Fruit fly (Drosophila melanogaster) whole organism: Measurements from ENCODE around the gene CG15570.

Source experiments
- CG8478 ChIP-seq: fragments of >200 bp; optimal IDR thresholded peaks from 2 replicates; lab custom pipeline; 2018; ENCODE audit warnings: inconsistent platforms
- Dll ChIP-seq: fragments of >200 bp; optimal IDR thresholded peaks from 2 replicates; lab custom pipeline; 2017
- EcR ChIP-seq, 2 experiments: fragments of >200 bp; optimal IDR thresholded peaks; 2 replicates each; lab custom pipeline; 2017; ENCODE audit warnings: missing biosample characterization in 2 of 2, missing genetic modification characterization in 2 of 2, missing genetic modification reagents in 2 of 2
- pan ChIP-seq: fragments of >200 bp; optimal IDR thresholded peaks from 2 replicates; lab custom pipeline; 2017
- psq ChIP-seq: fragments of >200 bp; optimal IDR thresholded peaks from 2 replicates; lab custom pipeline; 2017
- usp ChIP-seq: fragments of >200 bp; optimal IDR thresholded peaks from 2 replicates; lab custom pipeline; 2017; ENCODE audit warnings: missing biosample characterization, missing genetic modification characterization, mixed read lengths

Gene CG15570

DNA sequence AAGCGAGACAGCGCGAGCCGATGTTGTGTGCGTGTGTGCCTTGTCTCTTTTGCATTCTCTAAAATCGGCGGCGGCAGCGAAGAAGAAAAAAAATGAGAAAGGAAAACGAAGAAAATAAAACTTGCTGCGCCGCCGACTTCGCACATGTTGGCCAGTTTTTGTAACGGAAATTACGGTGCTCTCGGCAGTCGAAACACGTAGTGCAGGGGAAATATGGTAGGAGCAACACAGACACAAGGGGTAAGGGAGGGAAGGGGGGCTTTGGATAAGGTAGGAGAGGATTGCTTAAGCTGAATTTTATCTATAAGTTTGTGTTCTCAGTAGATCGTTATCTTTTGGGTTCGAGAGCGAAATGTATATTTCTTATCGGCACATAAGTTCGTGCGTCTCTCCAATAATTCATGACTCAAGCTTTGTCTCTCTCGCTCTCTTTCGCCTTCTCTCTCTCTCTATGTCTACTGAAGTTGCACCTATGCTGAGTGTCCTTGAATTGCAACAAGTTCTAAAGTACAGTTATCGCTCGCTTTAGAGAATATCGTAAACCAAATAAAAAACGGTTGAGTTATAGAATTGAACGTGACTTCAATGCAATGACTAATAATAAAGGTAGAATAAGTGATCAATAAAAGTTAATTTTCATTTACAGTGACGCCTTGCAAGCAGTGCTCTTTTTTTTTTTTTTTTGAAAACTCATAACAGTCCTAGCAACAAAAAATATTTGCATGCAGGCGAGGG lies 14.1 kb upstream of the CG15570 start:
- TF ChIP-seq CG8478 (lab: Kevin White, UChicago): no peak
- no peak for TF ChIP-seq usp (GFP tag; lab: Kevin White, UChicago)
- no peak for TF ChIP-seq psq (lab: Kevin White, UChicago)
- TF ChIP-seq EcR (GFP tag; optimal IDR thresholded peaks at IDR 0.05; lab: Kevin White, UChicago): no peak
- no peak for TF ChIP-seq pan
- TF ChIP-seq Dll (lab: Kevin White, UChicago): no peak

DNA sequence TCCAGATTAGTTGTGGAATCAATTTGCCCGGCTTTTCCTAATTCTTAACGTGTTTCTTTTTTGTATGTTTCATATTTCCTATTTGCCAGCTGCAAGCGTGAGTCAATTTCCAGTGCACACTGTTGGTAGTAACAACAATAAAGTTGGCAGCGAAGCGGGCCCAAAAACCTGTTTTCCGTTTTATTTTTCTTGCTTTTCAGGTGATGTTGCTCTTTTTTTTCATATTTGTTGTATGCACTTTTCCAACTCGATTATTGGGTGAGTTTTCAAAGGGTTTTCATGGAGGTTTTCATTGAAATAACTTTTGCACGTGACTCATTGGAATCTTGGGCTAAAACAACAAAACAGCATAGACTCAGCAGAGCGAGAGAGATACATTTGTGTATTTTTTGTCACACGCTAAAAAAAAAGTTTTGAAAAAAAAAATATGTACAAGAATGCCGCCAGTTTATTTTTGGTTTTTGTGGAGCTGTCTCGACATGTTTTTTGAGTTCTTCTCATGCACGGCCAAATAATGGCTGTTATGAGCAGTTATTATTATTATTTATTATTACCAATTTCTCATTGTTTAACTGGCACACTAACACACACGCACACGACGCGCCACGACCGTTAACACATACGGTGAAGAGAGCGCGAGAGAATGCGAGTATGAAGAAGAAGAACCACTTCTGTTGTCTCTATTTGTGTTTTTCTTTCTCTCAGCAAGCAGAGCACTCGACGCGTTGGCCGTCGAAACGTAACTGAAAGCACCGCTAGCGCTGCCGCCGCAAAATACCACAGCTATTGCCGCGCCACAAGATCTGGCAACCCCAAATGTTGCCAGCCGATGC lies 12.4 kb upstream of the CG15570 start, which contains the start of gene Fas2:
Gene Fas2, minus strand, starts transcription at position 748 of the 833 bp plus-strand sequence.
- TF ChIP-seq usp (GFP tag; lab: Kevin White, UChicago) (no peak), CG8478 (lab: Kevin White, UChicago) (no peak), Dll (lab: Kevin White, UChicago) (no peak), psq (lab: Kevin White, UChicago) (no peak), EcR (GFP tag; optimal IDR thresholded peaks at IDR 0.05; lab: Kevin White, UChicago) (no peak), pan (no peak)

DNA sequence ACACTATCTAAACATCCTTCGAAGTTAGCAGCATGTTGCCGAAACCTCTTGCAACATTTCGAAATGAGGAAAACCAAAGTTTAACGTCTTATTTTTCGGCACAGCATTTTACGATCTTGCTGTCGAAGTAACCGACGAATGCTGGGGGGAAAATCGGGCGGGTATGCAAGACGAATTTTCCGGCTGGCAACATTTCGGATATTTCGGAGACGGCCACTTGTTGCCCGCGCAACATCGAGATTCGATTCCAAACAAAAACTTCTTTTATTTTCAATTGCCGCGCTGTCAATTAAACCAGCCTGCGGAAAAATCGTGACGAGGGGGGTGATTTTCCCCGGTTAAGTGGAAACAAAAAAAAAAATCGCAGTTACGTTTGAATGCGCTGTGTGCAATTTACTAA lies 11.2 kb upstream of the CG15570 start:
- no peak for TF ChIP-seq EcR (GFP tag; optimal IDR thresholded peaks at IDR 0.05; lab: Kevin White, UChicago)
- TF ChIP-seq pan: no peak
- TF ChIP-seq psq (lab: Kevin White, UChicago): no peak
- TF ChIP-seq Dll (lab: Kevin White, UChicago): no peak
- no peak for TF ChIP-seq usp (GFP tag; lab: Kevin White, UChicago)
- TF ChIP-seq CG8478 (lab: Kevin White, UChicago): no peak

DNA sequence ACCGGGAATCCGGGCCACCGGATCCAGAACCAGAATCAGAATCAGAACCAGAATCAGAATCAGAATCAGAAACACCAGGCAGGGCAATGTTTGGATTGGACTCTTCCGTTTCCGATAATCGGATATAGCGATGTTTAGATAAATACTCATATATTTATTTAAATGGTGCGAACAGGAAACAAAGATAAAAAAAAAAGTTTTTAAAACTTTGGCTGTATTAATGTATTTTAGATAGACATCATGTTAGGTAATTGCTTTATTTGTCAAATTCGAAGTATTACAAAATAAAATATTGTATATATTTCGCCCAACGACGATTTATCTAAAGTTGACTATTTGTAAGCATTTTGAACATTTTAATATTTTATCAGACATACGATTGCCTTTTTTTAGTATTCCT lies 5.2 kb upstream of the CG15570 start, which contains the start of gene CG43288:
Gene CG43288, plus strand, starts transcription at position 301 of the 400 bp plus-strand sequence.
- no peak for TF ChIP-seq CG8478 (lab: Kevin White, UChicago)
- TF ChIP-seq pan: no peak
- TF ChIP-seq psq (lab: Kevin White, UChicago): no peak
- no peak for TF ChIP-seq Dll (lab: Kevin White, UChicago)
- TF ChIP-seq usp (GFP tag; lab: Kevin White, UChicago): no peak

DNA sequence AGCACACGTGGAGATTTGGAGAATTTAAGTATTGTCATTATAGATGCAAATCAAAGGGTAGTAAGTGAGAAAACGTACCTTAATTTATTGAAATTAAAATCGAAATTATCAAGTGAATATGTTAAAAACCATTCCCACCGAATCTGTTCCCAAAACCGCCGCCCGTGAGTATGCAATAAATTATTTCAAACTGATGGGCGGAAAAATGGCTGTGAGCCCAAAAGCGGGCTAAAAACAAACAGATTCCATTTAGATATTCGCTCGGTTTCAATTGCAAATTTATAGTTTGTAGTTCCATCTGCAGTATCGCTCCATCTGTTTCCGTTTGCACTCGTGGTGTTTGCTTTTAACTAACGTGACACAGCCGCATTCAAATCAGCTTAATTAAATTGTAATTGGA lies 3.6 kb upstream of the CG15570 start:
- TF ChIP-seq pan (no peak), usp (GFP tag; lab: Kevin White, UChicago) (no peak), Dll (lab: Kevin White, UChicago) (no peak), EcR (GFP tag; optimal IDR thresholded peaks at IDR 0.05; lab: Kevin White, UChicago) (no peak), CG8478 (lab: Kevin White, UChicago) (no peak), psq (lab: Kevin White, UChicago) (no peak)

DNA sequence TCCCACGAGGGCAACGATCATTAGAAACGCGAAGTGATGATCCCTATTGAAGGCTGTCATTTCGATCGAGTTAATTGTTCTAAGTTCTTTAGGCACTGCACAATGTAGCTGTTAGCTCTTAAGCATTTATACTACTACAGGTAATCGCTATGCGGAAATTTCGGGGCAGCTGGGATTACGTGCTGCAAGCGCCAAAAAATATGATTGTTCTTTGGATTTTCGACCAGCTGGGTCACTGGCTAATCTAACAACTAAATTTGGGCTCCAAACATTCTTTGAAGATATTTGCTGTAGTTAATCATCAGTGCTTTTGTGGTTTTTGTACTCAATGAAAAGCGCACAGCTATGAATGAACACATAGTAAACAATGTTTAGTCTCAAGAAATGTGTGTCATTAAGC lies 676 bp upstream of the CG15570 start, which contains the start of gene CG15571:
Gene CG15571, minus strand, starts transcription at position 101 of the 400 bp plus-strand sequence.
- TF ChIP-seq EcR (GFP tag; optimal IDR thresholded peaks at IDR 0.05; lab: Kevin White, UChicago) (no peak), pan (no peak), usp (GFP tag; lab: Kevin White, UChicago) (no peak), psq (lab: Kevin White, UChicago) (no peak), CG8478 (lab: Kevin White, UChicago) (no peak), Dll (lab: Kevin White, UChicago) (no peak)

DNA sequence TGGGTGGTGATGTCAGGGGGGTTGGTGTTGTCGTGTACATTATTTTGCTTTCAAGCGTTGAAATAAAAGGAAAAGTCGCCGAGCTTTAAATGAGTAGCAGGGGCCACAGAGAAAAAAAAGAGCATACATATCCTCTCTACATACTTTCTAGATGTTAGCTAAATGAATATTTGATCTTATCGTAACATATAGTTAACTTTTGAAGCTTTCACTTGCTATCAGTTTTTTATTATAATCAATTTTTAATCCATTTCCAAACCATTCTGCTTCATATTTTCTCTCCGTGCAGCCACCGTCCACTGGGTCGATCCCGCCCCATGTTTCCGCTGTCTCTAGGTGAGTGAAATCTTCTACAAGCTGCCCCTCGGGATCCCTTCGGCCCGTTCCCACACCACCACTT lies 7.0 kb downstream of the CG15570 start:
- TF ChIP-seq usp (GFP tag; lab: Kevin White, UChicago): no peak
- TF ChIP-seq Dll (lab: Kevin White, UChicago): no peak

DNA sequence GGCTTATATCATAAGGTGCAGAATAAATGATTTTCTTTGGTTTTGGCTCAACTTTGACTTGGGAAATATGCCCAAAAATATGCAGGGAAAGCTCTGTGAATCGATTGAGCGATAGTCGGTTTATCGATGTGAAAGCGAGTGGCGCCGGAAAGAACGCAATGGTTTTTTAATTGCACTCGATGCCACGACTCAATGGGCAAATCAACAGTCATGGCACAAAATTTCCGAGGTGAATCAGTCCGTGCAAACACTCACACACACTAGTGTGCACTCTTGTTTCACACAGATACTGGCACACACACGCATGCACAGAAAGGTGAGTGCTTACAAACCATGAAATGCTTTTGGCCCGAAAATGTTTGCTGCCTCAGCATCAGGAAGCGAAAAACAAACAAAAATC lies 22.2 kb downstream of the CG15570 start:
- TF ChIP-seq EcR (GFP tag; optimal IDR thresholded peaks at IDR 0.05; lab: Kevin White, UChicago) (no peak), psq (lab: Kevin White, UChicago) (no peak), CG8478 (lab: Kevin White, UChicago) (no peak), pan (no peak), Dll (lab: Kevin White, UChicago) (no peak), usp (GFP tag; lab: Kevin White, UChicago) (no peak)

DNA sequence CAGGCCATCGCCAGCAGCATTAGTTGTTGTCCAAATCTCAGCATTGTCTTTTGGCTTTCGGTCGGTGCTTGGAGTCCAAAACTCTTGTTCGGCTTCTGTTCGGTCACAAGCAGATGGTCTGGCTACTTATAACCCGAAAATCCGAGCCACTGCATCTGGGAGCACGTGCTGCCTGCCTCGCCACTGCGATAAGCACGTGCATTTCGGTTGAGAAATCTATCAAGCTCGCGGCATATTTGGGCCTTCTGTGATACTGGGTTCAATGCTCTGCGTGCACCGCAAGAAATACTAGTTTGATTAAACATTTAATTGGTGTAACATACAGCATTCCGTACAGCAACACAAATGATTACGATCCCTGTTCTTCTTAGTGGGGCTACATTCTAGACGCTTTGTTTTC lies 24.8 kb downstream of the CG15570 start, which contains the start of gene Femcoat:
Gene Femcoat, minus strand, starts transcription at position 101 of the 400 bp plus-strand sequence.
- no peak for TF ChIP-seq CG8478 (lab: Kevin White, UChicago)
- no peak for TF ChIP-seq psq (lab: Kevin White, UChicago)
- no peak for TF ChIP-seq pan
- TF ChIP-seq Dll (lab: Kevin White, UChicago): no peak
- TF ChIP-seq usp (GFP tag; lab: Kevin White, UChicago): no peak
- TF ChIP-seq EcR (GFP tag; optimal IDR thresholded peaks at IDR 0.05; lab: Kevin White, UChicago): no peak

DNA sequence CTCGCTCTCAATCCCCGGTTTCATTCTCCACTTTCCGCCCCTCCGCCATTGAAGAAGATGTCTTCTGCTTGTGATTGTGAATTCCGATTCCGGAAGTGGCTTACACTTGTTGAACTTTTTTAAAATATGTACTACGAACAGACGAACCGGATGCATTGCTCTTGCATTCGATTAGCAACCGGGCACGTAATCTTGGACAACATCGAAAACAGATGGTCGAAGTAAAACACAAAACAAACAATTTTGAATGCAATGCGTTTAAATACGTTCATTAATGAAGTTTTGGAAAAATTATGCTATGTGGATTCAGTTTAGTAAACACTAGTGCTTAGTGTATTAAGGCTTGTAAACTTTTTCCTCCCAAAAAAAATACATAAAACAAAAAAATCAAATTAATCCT lies 28.1 kb downstream of the CG15570 start, which contains the start of gene Muc4B:
Gene Muc4B, minus strand, starts transcription at position 101 of the 400 bp plus-strand sequence.
- TF ChIP-seq EcR (GFP tag; optimal IDR thresholded peaks at IDR 0.05; lab: Kevin White, UChicago) (no peak), Dll (lab: Kevin White, UChicago) (no peak), CG8478 (lab: Kevin White, UChicago) (no peak), pan (no peak), psq (lab: Kevin White, UChicago) (no peak), usp (GFP tag; lab: Kevin White, UChicago) (no peak)

DNA sequence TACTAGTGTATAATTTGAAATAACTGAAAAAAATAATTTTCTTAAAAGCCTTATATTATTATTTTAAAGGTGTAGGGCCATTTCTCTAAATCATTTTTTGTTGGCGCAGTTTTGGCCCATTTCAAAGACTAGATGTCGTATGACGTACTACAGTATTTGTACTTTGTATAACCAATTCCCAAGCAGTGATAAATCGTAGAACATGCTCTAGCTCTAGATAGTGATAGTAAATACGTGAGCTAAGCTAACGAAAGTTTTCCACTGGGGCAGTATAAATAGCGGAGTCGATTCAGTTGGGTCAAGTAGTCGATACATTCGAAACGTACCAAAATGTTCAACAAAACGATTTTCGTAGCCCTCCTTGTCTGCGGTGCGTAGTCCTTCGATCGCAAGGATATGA lies 29.0 kb downstream of the CG15570 start, which contains the start of gene CG43134:
Gene CG43134, plus strand, starts transcription at position 301 of the 400 bp plus-strand sequence.
- TF ChIP-seq EcR (GFP tag; optimal IDR thresholded peaks at IDR 0.05; lab: Kevin White, UChicago): no peak
